Fruit fly (Drosophila melanogaster): ENCODE measurements around the gene CG5122.
A peak's percentile ranks its signal among the peaks of the same experiment; 100 is the strongest.

The CG5122 gene

dm6 chr2L:13176701-13177249 lies 46.4 kb downstream of the CG5122 start, which contains the start of the genes Sfmbt and CG5439 (continued):
- TF ChIP-seq Tbp (GFP tag; optimal IDR thresholded peaks at IDR 0.05) (no peak), CG17359 (tag; optimal IDR thresholded peaks at IDR 0.05) (no peak), mirr (GFP tag; optimal IDR thresholded peaks at IDR 0.05) (no peak), knrl (GFP tag; IDR thresholded peaks at IDR 0.05; ENCODE audit: partially characterized antibody) (peak; percentile 62), fd96Cb (tag; optimal IDR thresholded peaks at IDR 0.05) (peak; percentile 48), CG17328 (GFP tag; IDR thresholded peaks at IDR 0.05) (no peak), CG10267 (tag; optimal IDR thresholded peaks at IDR 0.05) (peak; percentile 97), CG10147 (GFP tag; optimal IDR thresholded peaks at IDR 0.05) (no peak), dmrt11E (tag; optimal IDR thresholded peaks at IDR 0.05) (peak; percentile 65), lbe (GFP tag; optimal IDR thresholded peaks at IDR 0.05) (peak; percentile 77), CG31365 (tag; optimal IDR thresholded peaks at IDR 0.05) (no peak), CG15514 (GFP tag; optimal IDR thresholded peaks at IDR 0.05) (peak; percentile 62), mam (GFP tag; optimal IDR thresholded peaks at IDR 0.05) (peak; percentile 86), danr (GFP tag; IDR thresholded peaks at IDR 0.05) (no peak), Doc3 (GFP tag; IDR thresholded peaks at IDR 0.05; ENCODE audit: partially characterized antibody) (no peak), sr (GFP tag; IDR thresholded peaks at IDR 0.05) (no peak), klu (GFP tag; IDR thresholded peaks at IDR 0.05) (peak; percentile 65; the same call in 1 of the 2 replicates), scrt (GFP tag; optimal IDR thresholded peaks at IDR 0.05) (no peak), jigr1 (GFP tag; IDR thresholded peaks at IDR 0.05) (peak; percentile 45; the same call in 1 of the 3 replicates), p53 (GFP tag; optimal IDR thresholded peaks at IDR 0.05) (peak; percentile 65), CG4617 (GFP tag; optimal IDR thresholded peaks at IDR 0.05; ENCODE audit: borderline replicate concordance) (peak; percentile 88), Dek (tag; optimal IDR thresholded peaks at IDR 0.05) (peak; percentile 74), CG6254 (GFP tag; optimal IDR thresholded peaks at IDR 0.05) (peak; percentile 23), HLHmδ (GFP tag; optimal IDR thresholded peaks at IDR 0.05) (peak; percentile 16), MTF-1 (GFP tag; optimal IDR thresholded peaks at IDR 0.05; ENCODE audit: borderline replicate concordance) (no peak), nerfin-2 (GFP tag; IDR thresholded peaks at IDR 0.05; ENCODE audit: partially characterized antibody) (peak; percentile 56; the same call in 1 of the 2 replicates), NK7.1 (GFP tag; optimal IDR thresholded peaks at IDR 0.05) (peak; percentile 52), esg (GFP tag; conservative IDR thresholded peaks at IDR 0.05) (peak; percentile 70), CG2678 (tag; optimal IDR thresholded peaks at IDR 0.05) (no peak), dmrt99B (tag; optimal IDR thresholded peaks at IDR 0.05) (no peak), Aef1 (GFP tag; IDR thresholded peaks at IDR 0.05) (peak; percentile 70), dm (GFP tag; optimal IDR thresholded peaks at IDR 0.05) (peak; percentile 65), CG6175 (GFP tag; IDR thresholded peaks at IDR 0.05) (peak; percentile 50; the same call in 1 of the 3 replicates), zen2 (GFP tag; IDR thresholded peaks at IDR 0.05; ENCODE audit: partially characterized antibody) (no peak), CG8089 (GFP tag; optimal IDR thresholded peaks at IDR 0.05) (peak; percentile 39), unc-4 (GFP tag; IDR thresholded peaks at IDR 0.05; ENCODE audit: partially characterized antibody) (peak; percentile 33), chn (GFP tag; optimal IDR thresholded peaks at IDR 0.05) (peak; percentile 71), hb (GFP tag; IDR thresholded peaks at IDR 0.05; ENCODE audit: partially characterized antibody) (no peak), Gsc (GFP tag; IDR thresholded peaks at IDR 0.05) (peak; percentile 42; the same call in 1 of the 2 replicates), Gug (GFP tag; IDR thresholded peaks at IDR 0.05) (peak; percentile 88), Xbp1 (GFP tag; optimal IDR thresholded peaks at IDR 0.05) (peak; percentile 87), Dfd (GFP tag; optimal IDR thresholded peaks at IDR 0.05) (no peak), CG17612 (GFP tag; IDR thresholded peaks at IDR 0.05) (peak; percentile 45; the same call in 1 of the 2 replicates), CG9215 (GFP tag; IDR thresholded peaks at IDR 0.05) (peak; percentile 76), CG4328 (GFP tag; optimal IDR thresholded peaks at IDR 0.05) (peak; percentile 68), Hr39 (optimal IDR thresholded peaks at IDR 0.05) (no peak), C15 (GFP tag; IDR thresholded peaks at IDR 0.05) (no peak), ase (GFP tag; IDR thresholded peaks at IDR 0.05) (0 out of 3 replicates have a peak, but pooled peaks have one; percentile 45), trem (tag; optimal IDR thresholded peaks at IDR 0.05) (peak; percentile 79)
